Fruit fly (Drosophila melanogaster) whole organism: Measurements from ENCODE around the gene CG4374.

Experiments used
- CG8478 ChIP-seq: fragments of >200 bp; optimal IDR thresholded peaks from 2 replicates; lab custom pipeline; 2018; ENCODE audit warnings: inconsistent platforms
- Dll ChIP-seq: fragments of >200 bp; optimal IDR thresholded peaks from 2 replicates; lab custom pipeline; 2017
- EcR ChIP-seq, 2 experiments: fragments of >200 bp; optimal IDR thresholded peaks; 2 replicates each; lab custom pipeline; 2017; ENCODE audit warnings: missing biosample characterization in 2 of 2, missing genetic modification characterization in 2 of 2, missing genetic modification reagents in 2 of 2
- usp ChIP-seq: fragments of >200 bp; optimal IDR thresholded peaks from 2 replicates; lab custom pipeline; 2017; ENCODE audit warnings: missing biosample characterization, missing genetic modification characterization, mixed read lengths

DNA sequence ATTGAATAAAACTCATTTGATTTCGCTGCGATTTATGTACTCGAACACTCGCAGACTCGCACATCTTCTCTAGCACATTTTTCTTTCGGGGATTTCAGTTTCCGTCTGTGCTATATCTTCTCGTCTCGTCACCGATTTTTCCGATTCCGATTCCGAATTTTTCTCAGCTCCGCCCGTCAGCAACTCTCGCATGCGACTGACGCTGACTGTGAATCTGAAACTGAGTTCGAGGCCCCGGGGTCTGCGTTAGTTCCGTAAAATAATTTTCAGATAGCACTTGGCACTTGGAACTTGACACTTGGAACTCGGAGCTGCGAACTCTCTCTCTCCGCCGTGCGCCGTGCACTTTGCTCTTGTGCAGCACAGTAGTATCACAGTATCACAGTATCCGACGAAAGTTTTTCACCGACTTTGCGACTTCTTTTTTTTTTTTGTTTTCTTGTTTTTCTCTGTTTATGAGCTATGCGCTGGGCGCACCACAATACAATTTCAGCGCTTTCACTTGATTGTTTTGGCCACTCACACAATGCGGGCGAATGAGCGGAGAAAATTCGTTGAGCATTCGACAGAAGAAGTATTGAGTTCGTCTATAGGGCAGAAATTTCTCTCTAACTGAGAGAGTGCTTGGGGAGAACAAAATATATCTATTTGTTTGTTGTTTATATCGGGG lies 87.4 kb downstream of the CG4374 start, which contains the start of gene CG4393:
- TF ChIP-seq Dll (lab: Kevin White, UChicago) (no peak), CG8478 (lab: Kevin White, UChicago) (no peak), usp (GFP tag; lab: Kevin White, UChicago) (no peak), EcR (GFP tag; optimal IDR thresholded peaks at IDR 0.05; lab: Kevin White, UChicago) (no peak)
